Worm (Caenorhabditis elegans) whole organism, midembryonic: ENCODE results near the gene nhr-214.

ENCODE experiments used
- T22C8.4 ChIP-seq: fragments of 200-800 bp; sonication (Bioruptor generic); IDR thresholded peaks from 2 replicates; pipeline ENCODE4 v1.3.6; 2022; ENCODE audit warnings: missing genetic modification characterization, missing compliant biosample characterization
- cog-1 ChIP-seq: sonication (generic microtip); optimal IDR thresholded peaks from 2 replicates; lab custom pipeline; 2016; ENCODE audit warnings: missing genetic modification characterization, missing compliant biosample characterization
- flt-1 ChIP-seq: fragments of 200-800 bp; sonication (Bioruptor generic); IDR thresholded peaks from 2 replicates; pipeline ENCODE4 v1.3.6; 2022; ENCODE audit warnings: missing genetic modification characterization, missing compliant biosample characterization
- klf-2 ChIP-seq: fragments of 200-800 bp; sonication (Bioruptor generic); conservative IDR thresholded peaks from 2 replicates; pipeline ENCODE4 v1.3.6; 2022; ENCODE audit warnings: missing genetic modification reagents, missing genetic modification characterization, missing compliant biosample characterization
- med-1 ChIP-seq: sonication (generic microtip); optimal IDR thresholded peaks from 2 replicates; lab custom pipeline; 2017; ENCODE audit warnings: missing genetic modification characterization, mild to moderate bottlenecking, missing compliant biosample characterization, antibody characterized with exemption, missing genetic modification reagents; ENCODE audit not compliant: insufficient read depth
- ref-1 ChIP-seq: fragments of 200-800 bp; sonication (Bioruptor generic); conservative IDR thresholded peaks from 2 replicates; pipeline ENCODE4 v1.3.6; 2022; ENCODE audit warnings: missing genetic modification reagents, missing genetic modification characterization, missing compliant biosample characterization
- tab-1 ChIP-seq: fragments of 200-800 bp; sonication (Bioruptor generic); IDR thresholded peaks from 2 replicates; pipeline ENCODE4 v1.3.6; 2022; ENCODE audit warnings: missing genetic modification characterization, missing compliant biosample characterization
- ztf-23 ChIP-seq: fragments of 200-800 bp; sonication (Bioruptor generic); IDR thresholded peaks from 2 replicates; pipeline ENCODE4 v1.3.6; 2022; ENCODE audit warnings: missing genetic modification reagents, missing genetic modification characterization, missing compliant biosample characterization
- ztf-29 ChIP-seq: fragments of 200-800 bp; sonication (Bioruptor generic); IDR thresholded peaks from 2 replicates; pipeline ENCODE4 v1.3.6; 2022; ENCODE audit warnings: missing genetic modification reagents, missing genetic modification characterization, missing compliant biosample characterization

DNA sequence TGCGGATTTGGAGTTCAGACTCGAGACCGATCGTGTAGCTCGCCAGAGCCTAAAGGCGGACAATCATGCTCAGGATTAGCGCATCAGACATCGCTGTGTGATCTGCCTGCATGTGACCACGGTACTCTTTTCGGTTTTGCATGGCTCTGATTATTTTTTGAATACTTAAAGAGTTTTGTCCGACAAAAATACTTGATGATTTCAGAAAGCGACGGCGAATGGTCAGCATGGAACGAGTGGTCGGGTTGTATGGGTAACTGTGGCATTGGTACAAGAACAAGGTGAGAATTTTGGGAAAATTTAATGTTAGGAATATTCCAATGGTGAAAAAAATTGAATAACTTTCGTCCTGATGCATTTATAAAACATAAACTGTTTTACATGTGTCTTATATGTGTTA, 14.4 kb downstream of the nhr-214 start:
- TF ChIP-seq T22C8.4 (GFP tag; lab: Robert Waterston, UW) (no peak), klf-2 (GFP tag; lab: Robert Waterston, UW) (no peak), flt-1 (no peak), ztf-23 (GFP tag; lab: Robert Waterston, UW) (no peak), tab-1 (GFP tag; lab: Robert Waterston, UW) (no peak), ztf-29 (GFP tag; lab: Robert Waterston, UW) (no peak), med-1 (GFP tag; lab: Kevin White, UChicago) (no peak), ref-1 (no peak), cog-1 (tag; lab: Kevin White, UChicago) (no peak)
